Comparison of ENCODE assay signal across 1 fruit fly cellular context in genomic region chr3L:18144620-18145019, dm6.
TF ChIP-seq lines count a peak whose summit lies in the region.

No protein-coding gene starts in this region.

TF ChIP-seq in whole organism, embryonic, 481 proteins besides CTCF, POLR2A, EP300 and RAD21 (continued from another document and continues in another):
- peak; percentile 77; the same call in 1 of the 4 replicates for TF ChIP-seq chinmo (GFP tag; IDR thresholded peaks at IDR 0.05; lab: Robert Waterston, UW; ENCODE audit: partially characterized antibody)
- TF ChIP-seq cato (GFP tag; optimal IDR thresholded peaks at IDR 0.05; lab: Kevin White, UChicago; ENCODE audit: borderline replicate concordance), result no peak
- TF ChIP-seq CG12744 (GFP tag; optimal IDR thresholded peaks at IDR 0.05; lab: Kevin White, UChicago), result no peak
- TF ChIP-seq Myb (GFP tag; optimal IDR thresholded peaks at IDR 0.05; lab: Kevin White, UChicago), result no peak
- TF ChIP-seq ci (GFP tag; IDR thresholded peaks at IDR 0.05; lab: Robert Waterston, UW), result no peak
- TF ChIP-seq Deaf1 (tag; optimal IDR thresholded peaks at IDR 0.05; lab: Kevin White, UChicago), result no peak
- no peak for TF ChIP-seq NC2β (GFP tag; optimal IDR thresholded peaks at IDR 0.05; lab: Kevin White, UChicago)
- TF ChIP-seq gt (GFP tag; IDR thresholded peaks at IDR 0.05; lab: Robert Waterston, UW), result no peak
- TF ChIP-seq gsb (GFP tag; IDR thresholded peaks at IDR 0.05; lab: Robert Waterston, UW), result no peak
- no peak for TF ChIP-seq CG2199 (GFP tag; IDR thresholded peaks at IDR 0.05; lab: Robert Waterston, UW)
- TF ChIP-seq pita (GFP tag; optimal IDR thresholded peaks at IDR 0.05; lab: Kevin White, UChicago), result no peak
- TF ChIP-seq CG7839 (tag; optimal IDR thresholded peaks at IDR 0.05; lab: Kevin White, UChicago), result no peak
- TF ChIP-seq Dll (GFP tag; IDR thresholded peaks at IDR 0.05; lab: Robert Waterston, UW; ENCODE audit: partially characterized antibody), result no peak
- no peak for TF ChIP-seq hbn (GFP tag; IDR thresholded peaks at IDR 0.05; lab: Robert Waterston, UW; ENCODE audit: partially characterized antibody)
- TF ChIP-seq Xrp1 (GFP tag; IDR thresholded peaks at IDR 0.05; lab: Robert Waterston, UW), result no peak
- no peak for TF ChIP-seq exex (tag; optimal IDR thresholded peaks at IDR 0.05; lab: Kevin White, UChicago)
- TF ChIP-seq ssp (GFP tag; IDR thresholded peaks at IDR 0.05; lab: Robert Waterston, UW), result no peak
- no peak for TF ChIP-seq CG11456 (GFP tag; IDR thresholded peaks at IDR 0.05; lab: Robert Waterston, UW)
- no peak for TF ChIP-seq Hand (GFP tag; optimal IDR thresholded peaks at IDR 0.05; lab: Kevin White, UChicago)
- TF ChIP-seq Blimp-1 (GFP tag; optimal IDR thresholded peaks at IDR 0.05; lab: Kevin White, UChicago), result peak; percentile 51
- TF ChIP-seq CG10321 (GFP tag; IDR thresholded peaks at IDR 0.05; lab: Robert Waterston, UW), result 0 out of 2 replicates have a peak, but pooled peaks have one; percentile 29
- TF ChIP-seq dati (GFP tag; IDR thresholded peaks at IDR 0.05; lab: Robert Waterston, UW), result no peak
- no peak for TF ChIP-seq fd3F (GFP tag; optimal IDR thresholded peaks at IDR 0.05; lab: Kevin White, UChicago)
- no peak for TF ChIP-seq repo (GFP tag; optimal IDR thresholded peaks at IDR 0.05; lab: Kevin White, UChicago)
- TF ChIP-seq luna (GFP tag; optimal IDR thresholded peaks at IDR 0.05; lab: Kevin White, UChicago), result no peak
- TF ChIP-seq dm (GFP tag; optimal IDR thresholded peaks at IDR 0.05; lab: Kevin White, UChicago), result no peak
- no peak for TF ChIP-seq CG10543 (GFP tag; optimal IDR thresholded peaks at IDR 0.05; lab: Kevin White, UChicago)
- TF ChIP-seq ham (GFP tag; IDR thresholded peaks at IDR 0.05; lab: Robert Waterston, UW), result no peak
- TF ChIP-seq unc-4 (GFP tag; IDR thresholded peaks at IDR 0.05; lab: Robert Waterston, UW; ENCODE audit: partially characterized antibody), result no peak
- TF ChIP-seq shn (GFP tag; optimal IDR thresholded peaks at IDR 0.05; lab: Kevin White, UChicago), result no peak
- TF ChIP-seq YL-1 (GFP tag; optimal IDR thresholded peaks at IDR 0.05; lab: Kevin White, UChicago), result no peak
- no peak for TF ChIP-seq Ravus (GFP tag; IDR thresholded peaks at IDR 0.05; lab: Robert Waterston, UW)
- no peak for TF ChIP-seq p53 (GFP tag; optimal IDR thresholded peaks at IDR 0.05; lab: Kevin White, UChicago)
- TF ChIP-seq HLHmδ (GFP tag; optimal IDR thresholded peaks at IDR 0.05; lab: Kevin White, UChicago), result no peak
- TF ChIP-seq E2f2 (GFP tag; IDR thresholded peaks at IDR 0.05; lab: Robert Waterston, UW), result no peak
- TF ChIP-seq CG7928 (GFP tag; optimal IDR thresholded peaks at IDR 0.05; lab: Kevin White, UChicago), result no peak
- TF ChIP-seq CG4404 (GFP tag; IDR thresholded peaks at IDR 0.05; lab: Robert Waterston, UW), result no peak
- TF ChIP-seq CG1233 (GFP tag; optimal IDR thresholded peaks at IDR 0.05; lab: Kevin White, UChicago), result no peak
- TF ChIP-seq CG6813 (GFP tag; optimal IDR thresholded peaks at IDR 0.05; lab: Kevin White, UChicago), result peak; percentile 11
- no peak for TF ChIP-seq B-H2 (GFP tag; optimal IDR thresholded peaks at IDR 0.05; lab: Kevin White, UChicago)
- TF ChIP-seq slp2 (GFP tag; optimal IDR thresholded peaks at IDR 0.05; lab: Kevin White, UChicago), result no peak
- peak; percentile 58 for TF ChIP-seq lab (GFP tag; optimal IDR thresholded peaks at IDR 0.05; lab: Kevin White, UChicago)
- no peak for TF ChIP-seq twi (tag; optimal IDR thresholded peaks at IDR 0.05; lab: Kevin White, UChicago)
- TF ChIP-seq CG12155 (GFP tag; optimal IDR thresholded peaks at IDR 0.05; lab: Kevin White, UChicago), result no peak
- no peak for TF ChIP-seq CG3726 (GFP tag; IDR thresholded peaks at IDR 0.05; lab: Robert Waterston, UW)
- TF ChIP-seq odd (GFP tag; optimal IDR thresholded peaks at IDR 0.05; lab: Kevin White, UChicago), result no peak
- TF ChIP-seq CG12236 (GFP tag; optimal IDR thresholded peaks at IDR 0.05; lab: Kevin White, UChicago), result no peak
- TF ChIP-seq CG10959 (GFP tag; IDR thresholded peaks at IDR 0.05; lab: Robert Waterston, UW), result no peak
- no peak for TF ChIP-seq CG32772 (GFP tag; IDR thresholded peaks at IDR 0.05; lab: Robert Waterston, UW)
- TF ChIP-seq D (optimal IDR thresholded peaks at IDR 0.05; lab: Kevin White, UChicago), result no peak
- TF ChIP-seq D (GFP tag; optimal IDR thresholded peaks at IDR 0.05; lab: Kevin White, UChicago), result no peak
- TF ChIP-seq CG4730 (GFP tag; IDR thresholded peaks at IDR 0.05; lab: Robert Waterston, UW), result no peak
- peak; percentile 12; the same call in 1 of the 2 replicates for TF ChIP-seq seq (GFP tag; IDR thresholded peaks at IDR 0.05; lab: Robert Waterston, UW)
- TF ChIP-seq org-1 (GFP tag; optimal IDR thresholded peaks at IDR 0.05; lab: Kevin White, UChicago), result no peak
- peak; percentile 54 for TF ChIP-seq sens (GFP tag; lab: Kevin White, UChicago)
- TF ChIP-seq CG7963 (GFP tag; IDR thresholded peaks at IDR 0.05; lab: Robert Waterston, UW; ENCODE audit: partially characterized antibody), result no peak
- peak; percentile 45 for TF ChIP-seq Fer1 (GFP tag; optimal IDR thresholded peaks at IDR 0.05; lab: Kevin White, UChicago)
- peak; percentile 39 for TF ChIP-seq CrebB (tag; optimal IDR thresholded peaks at IDR 0.05; lab: Kevin White, UChicago)
- no peak for TF ChIP-seq br (optimal IDR thresholded peaks at IDR 0.05; lab: Kevin White, UChicago)
- no peak for TF ChIP-seq Taf1 (GFP tag; IDR thresholded peaks at IDR 0.05; lab: Robert Waterston, UW)
- no peak for TF ChIP-seq zen (tag; optimal IDR thresholded peaks at IDR 0.05; lab: Kevin White, UChicago)
- no peak for TF ChIP-seq bowl (GFP tag; IDR thresholded peaks at IDR 0.05; lab: Robert Waterston, UW)
- TF ChIP-seq schlank (tag; optimal IDR thresholded peaks at IDR 0.05; lab: Kevin White, UChicago), result peak; percentile 5
- TF ChIP-seq tx (GFP tag; optimal IDR thresholded peaks at IDR 0.05; lab: Kevin White, UChicago), result no peak
- no peak for TF ChIP-seq CG32532 (GFP tag; IDR thresholded peaks at IDR 0.05; lab: Robert Waterston, UW)
- TF ChIP-seq CG9876 (GFP tag; optimal IDR thresholded peaks at IDR 0.05; lab: Kevin White, UChicago), result no peak
- TF ChIP-seq rib (GFP tag; IDR thresholded peaks at IDR 0.05; lab: Robert Waterston, UW), result no peak
- no peak for TF ChIP-seq mam (GFP tag; optimal IDR thresholded peaks at IDR 0.05; lab: Kevin White, UChicago)
- TF ChIP-seq CG7745 (tag; optimal IDR thresholded peaks at IDR 0.05; lab: Kevin White, UChicago), result no peak
- no peak for TF ChIP-seq slou (GFP tag; optimal IDR thresholded peaks at IDR 0.05; lab: Kevin White, UChicago)
- no peak for TF ChIP-seq Rx (GFP tag; IDR thresholded peaks at IDR 0.05; lab: Robert Waterston, UW)
- no peak for TF ChIP-seq crp (GFP tag; optimal IDR thresholded peaks at IDR 0.05; lab: Kevin White, UChicago)
- TF ChIP-seq CG9437 (GFP tag; optimal IDR thresholded peaks at IDR 0.05; lab: Kevin White, UChicago), result no peak
- no peak for TF ChIP-seq zen2 (GFP tag; IDR thresholded peaks at IDR 0.05; lab: Robert Waterston, UW; ENCODE audit: partially characterized antibody)
- no peak for TF ChIP-seq Opbp (GFP tag; IDR thresholded peaks at IDR 0.05; lab: Robert Waterston, UW; ENCODE audit: partially characterized antibody)
- TF ChIP-seq CG42726 (GFP tag; IDR thresholded peaks at IDR 0.05; lab: Robert Waterston, UW; ENCODE audit: partially characterized antibody), result no peak
- TF ChIP-seq ERR (GFP tag; optimal IDR thresholded peaks at IDR 0.05; lab: Kevin White, UChicago), result no peak
- TF ChIP-seq mirr (GFP tag; optimal IDR thresholded peaks at IDR 0.05; lab: Kevin White, UChicago), result no peak
- no peak for TF ChIP-seq CG18619 (GFP tag; optimal IDR thresholded peaks at IDR 0.05; lab: Kevin White, UChicago)
- peak; percentile 73 for TF ChIP-seq CG12769 (tag; optimal IDR thresholded peaks at IDR 0.05; lab: Kevin White, UChicago)
- TF ChIP-seq Usf (GFP tag; optimal IDR thresholded peaks at IDR 0.05; lab: Kevin White, UChicago), result no peak
- no peak for TF ChIP-seq pros (GFP tag; optimal IDR thresholded peaks at IDR 0.05; lab: Kevin White, UChicago)
- TF ChIP-seq HmgZ (tag; optimal IDR thresholded peaks at IDR 0.05; lab: Kevin White, UChicago), result peak; percentile 3
- TF ChIP-seq CHES-1-like (GFP tag; optimal IDR thresholded peaks at IDR 0.05; lab: Kevin White, UChicago), result peak; percentile 8
- TF ChIP-seq az2 (GFP tag; optimal IDR thresholded peaks at IDR 0.05; lab: Kevin White, UChicago), result no peak
- TF ChIP-seq nau (GFP tag; optimal IDR thresholded peaks at IDR 0.05; lab: Kevin White, UChicago), result peak; percentile 8
- no peak for TF ChIP-seq CG6765 (GFP tag; optimal IDR thresholded peaks at IDR 0.05; lab: Kevin White, UChicago)
- no peak for TF ChIP-seq CG3995 (GFP tag; optimal IDR thresholded peaks at IDR 0.05; lab: Kevin White, UChicago)
- peak; percentile 0 for TF ChIP-seq CG17359 (tag; optimal IDR thresholded peaks at IDR 0.05; lab: Kevin White, UChicago)
- TF ChIP-seq Hr51 (GFP tag; optimal IDR thresholded peaks at IDR 0.05; lab: Kevin White, UChicago), result no peak
- no peak for TF ChIP-seq CG15601 (tag; optimal IDR thresholded peaks at IDR 0.05; lab: Kevin White, UChicago)
- no peak for TF ChIP-seq CG13775 (GFP tag; optimal IDR thresholded peaks at IDR 0.05; lab: Kevin White, UChicago)
- no peak for TF ChIP-seq CG17186 (GFP tag; optimal IDR thresholded peaks at IDR 0.05; lab: Kevin White, UChicago)
- no peak for TF ChIP-seq Ptx1 (GFP tag; IDR thresholded peaks at IDR 0.05; lab: Robert Waterston, UW)
- TF ChIP-seq BtbVII (GFP tag; optimal IDR thresholded peaks at IDR 0.05; lab: Kevin White, UChicago), result no peak
- peak; percentile 20 for TF ChIP-seq CG6854 (GFP tag; optimal IDR thresholded peaks at IDR 0.05; lab: Kevin White, UChicago)
- no peak for TF ChIP-seq Awh (GFP tag; IDR thresholded peaks at IDR 0.05; lab: Robert Waterston, UW)
- TF ChIP-seq sisA (GFP tag; IDR thresholded peaks at IDR 0.05; lab: Robert Waterston, UW), result no peak
- no peak for TF ChIP-seq chm (GFP tag; IDR thresholded peaks at IDR 0.05; lab: Robert Waterston, UW)
- TF ChIP-seq ken (GFP tag; IDR thresholded peaks at IDR 0.05; lab: Robert Waterston, UW), result no peak
- TF ChIP-seq Mad (GFP tag; optimal IDR thresholded peaks at IDR 0.05; lab: Kevin White, UChicago), result no peak
- TF ChIP-seq Bteb2 (GFP tag; optimal IDR thresholded peaks at IDR 0.05; lab: Kevin White, UChicago), result peak; percentile 3
- peak; percentile 15 for TF ChIP-seq cwo (GFP tag; optimal IDR thresholded peaks at IDR 0.05; lab: Kevin White, UChicago)
- TF ChIP-seq jigr1 (GFP tag; IDR thresholded peaks at IDR 0.05; lab: Robert Waterston, UW), result no peak
- TF ChIP-seq Drgx (GFP tag; IDR thresholded peaks at IDR 0.05; lab: Robert Waterston, UW), result no peak
- no peak for TF ChIP-seq C15 (GFP tag; IDR thresholded peaks at IDR 0.05; lab: Robert Waterston, UW)
- no peak for TF ChIP-seq CG1647 (GFP tag; optimal IDR thresholded peaks at IDR 0.05; lab: Kevin White, UChicago)
- TF ChIP-seq pfk (GFP tag; optimal IDR thresholded peaks at IDR 0.05; lab: Kevin White, UChicago), result no peak
- TF ChIP-seq tap (tag; optimal IDR thresholded peaks at IDR 0.05; lab: Kevin White, UChicago), result no peak
- no peak for TF ChIP-seq Hr3 (GFP tag; optimal IDR thresholded peaks at IDR 0.05; lab: Kevin White, UChicago)
- no peak for TF ChIP-seq Doc2 (GFP tag; IDR thresholded peaks at IDR 0.05; lab: Robert Waterston, UW)
- TF ChIP-seq nom (GFP tag; optimal IDR thresholded peaks at IDR 0.05; lab: Kevin White, UChicago), result no peak
- peak; percentile 6 for TF ChIP-seq CG15269 (tag; optimal IDR thresholded peaks at IDR 0.05; lab: Kevin White, UChicago)
- no peak for TF ChIP-seq Ssrp (tag; optimal IDR thresholded peaks at IDR 0.05; lab: Kevin White, UChicago)
- TF ChIP-seq Rfx (GFP tag; IDR thresholded peaks at IDR 0.05; lab: Robert Waterston, UW), result no peak
- no peak for TF ChIP-seq usp (GFP tag; optimal IDR thresholded peaks at IDR 0.05; lab: Kevin White, UChicago)
- TF ChIP-seq HmgD (GFP tag; optimal IDR thresholded peaks at IDR 0.05; lab: Kevin White, UChicago), result no peak
- TF ChIP-seq PHDP (tag; optimal IDR thresholded peaks at IDR 0.05; lab: Kevin White, UChicago), result peak; percentile 49
- TF ChIP-seq CoRest (tag; optimal IDR thresholded peaks at IDR 0.05; lab: Kevin White, UChicago), result no peak
- TF ChIP-seq Vsx1 (GFP tag; optimal IDR thresholded peaks at IDR 0.05; lab: Kevin White, UChicago), result peak; percentile 24
- TF ChIP-seq CG34224 (GFP tag; IDR thresholded peaks at IDR 0.05; lab: Robert Waterston, UW; ENCODE audit: partially characterized antibody), result no peak
- no peak for TF ChIP-seq CG16863 (GFP tag; optimal IDR thresholded peaks at IDR 0.05; lab: Kevin White, UChicago)
- TF ChIP-seq CG4360 (GFP tag; IDR thresholded peaks at IDR 0.05; lab: Robert Waterston, UW), result no peak
- no peak for TF ChIP-seq CG14965 (GFP tag; optimal IDR thresholded peaks at IDR 0.05; lab: Kevin White, UChicago; ENCODE audit: borderline replicate concordance)
- TF ChIP-seq CG34422 (GFP tag; IDR thresholded peaks at IDR 0.05; lab: Robert Waterston, UW), result no peak
- TF ChIP-seq CG7987 (GFP tag; optimal IDR thresholded peaks at IDR 0.05; lab: Kevin White, UChicago), result no peak
- no peak for TF ChIP-seq btn (GFP tag; optimal IDR thresholded peaks at IDR 0.05; lab: Kevin White, UChicago)
- TF ChIP-seq CG8388 (GFP tag; optimal IDR thresholded peaks at IDR 0.05; lab: Kevin White, UChicago), result no peak
- no peak for TF ChIP-seq CG16779 (GFP tag; IDR thresholded peaks at IDR 0.05; lab: Robert Waterston, UW)
- TF ChIP-seq ro (GFP tag; IDR thresholded peaks at IDR 0.05; lab: Robert Waterston, UW), result no peak
- no peak for TF ChIP-seq ab (GFP tag; optimal IDR thresholded peaks at IDR 0.05; lab: Kevin White, UChicago)
- TF ChIP-seq CG14014 (GFP tag; IDR thresholded peaks at IDR 0.05; lab: Robert Waterston, UW), result no peak; the same call in 1 of the 2 replicates
- no peak for TF ChIP-seq Hey (tag; optimal IDR thresholded peaks at IDR 0.05; lab: Kevin White, UChicago)
- no peak for TF ChIP-seq cad (GFP tag; optimal IDR thresholded peaks at IDR 0.05; lab: Kevin White, UChicago)
- no peak for TF ChIP-seq Dref (GFP tag; IDR thresholded peaks at IDR 0.05; lab: Robert Waterston, UW)
- no peak for TF ChIP-seq salm (tag; optimal IDR thresholded peaks at IDR 0.05; lab: Kevin White, UChicago)
- TF ChIP-seq ase (GFP tag; IDR thresholded peaks at IDR 0.05; lab: Robert Waterston, UW), result no peak
- peak; percentile 15; the same call in 1 of the 2 replicates for TF ChIP-seq sob (GFP tag; IDR thresholded peaks at IDR 0.05; lab: Robert Waterston, UW)
- peak; percentile 10 for TF ChIP-seq CG17568 (GFP tag; optimal IDR thresholded peaks at IDR 0.05; lab: Kevin White, UChicago)
- no peak for TF ChIP-seq nerfin-1 (tag; optimal IDR thresholded peaks at IDR 0.05; lab: Kevin White, UChicago)
